Worm (Caenorhabditis elegans): ENCODE measurements around the gene nhr-107.

ce11 chrV:7003850-7004249, 7.0 kb upstream of the nhr-107 start, which contains the start of gene srab-4:
- TF ChIP-seq R02D3.7 (tag; optimal IDR thresholded peaks at IDR 0.05) (no peak), ama-1 (optimal IDR thresholded peaks at IDR 0.05) (no peak), arid-1 (GFP tag; conservative IDR thresholded peaks at IDR 0.05) (no peak), zip-2 (tag; optimal IDR thresholded peaks at IDR 0.05) (no peak), sdz-12 (GFP tag; optimal IDR thresholded peaks at IDR 0.05) (no peak), unc-62 (GFP tag; optimal IDR thresholded peaks at IDR 0.05 in 1 of 2) (no peak), unc-62 (tag; optimal IDR thresholded peaks at IDR 0.05) (no peak), php-3 (GFP tag; IDR thresholded peaks at IDR 0.05) (no peak), T26A8.4 (GFP tag; IDR thresholded peaks at IDR 0.05) (no peak), nhr-41 (GFP tag; IDR thresholded peaks at IDR 0.05) (no peak), nhr-25 (tag; optimal IDR thresholded peaks at IDR 0.05; ENCODE audit: borderline replicate concordance, insufficient read depth) (no peak), unc-39 (tag; optimal IDR thresholded peaks at IDR 0.05) (no peak), F37D6.2 (tag; optimal IDR thresholded peaks at IDR 0.05) (no peak), daf-12 (tag; optimal IDR thresholded peaks at IDR 0.05) (no peak)

Data from whole organism, L4 larva.